Worm (Caenorhabditis elegans) whole organism, L2 larva: ENCODE data around the gene klp-6.

Source experiments
- C34F6.9 ChIP-seq: fragments of 150-350 bp; optimal IDR thresholded peaks from 2 replicates; lab custom pipeline; 2014; ENCODE audit warnings: missing biosample characterization, missing genetic modification characterization
- F13H6.1 ChIP-seq: sonication (generic microtip); optimal IDR thresholded peaks from 2 replicates; lab custom pipeline; 2016; ENCODE audit warnings: missing genetic modification characterization, missing compliant biosample characterization
- R02D3.7 ChIP-seq: fragments of 150-350 bp; optimal IDR thresholded peaks from 2 replicates; lab custom pipeline; 2014; ENCODE audit warnings: missing biosample characterization, missing genetic modification characterization
- Y55F3AM.14 ChIP-seq: fragments of 200-800 bp; sonication (Bioruptor generic); optimal IDR thresholded peaks from 2 replicates; lab custom pipeline; 2018; ENCODE audit warnings: mild to moderate bottlenecking, missing genetic modification characterization, missing compliant biosample characterization
- ZK546.5 ChIP-seq: sonication (generic microtip); optimal IDR thresholded peaks from 2 replicates; lab custom pipeline; 2017; ENCODE audit warnings: missing biosample characterization, missing genetic modification characterization
- alr-1 ChIP-seq: fragments of 150-350 bp; optimal IDR thresholded peaks from 2 replicates; lab custom pipeline; 2014; ENCODE audit warnings: missing biosample characterization, missing genetic modification characterization
- aly-2 ChIP-seq: fragments of 150-350 bp; optimal IDR thresholded peaks from 2 replicates; lab custom pipeline; 2014; ENCODE audit warnings: missing biosample characterization, missing genetic modification characterization
- ama-1 ChIP-seq: fragments of 150-350 bp; optimal IDR thresholded peaks from 2 replicates; lab custom pipeline; 2018; ENCODE audit warnings: inconsistent platforms
- blmp-1 ChIP-seq: sonication (generic microtip); optimal IDR thresholded peaks from 2 replicates; lab custom pipeline; 2017; ENCODE audit warnings: missing genetic modification characterization, mild to moderate bottlenecking, missing compliant biosample characterization, antibody characterized with exemption, moderate library complexity; ENCODE audit not compliant: insufficient read depth
- ceh-16 ChIP-seq: fragments of 150-350 bp; optimal IDR thresholded peaks from 2 replicates; lab custom pipeline; 2014; ENCODE audit warnings: missing biosample characterization, missing genetic modification characterization
- ceh-82 ChIP-seq: fragments of 150-350 bp; optimal IDR thresholded peaks from 2 replicates; lab custom pipeline; 2014; ENCODE audit warnings: missing biosample characterization, missing genetic modification characterization
- crh-2 ChIP-seq: sonication (generic microtip); optimal IDR thresholded peaks from 2 replicates; lab custom pipeline; 2017; ENCODE audit warnings: missing biosample characterization, missing genetic modification characterization
- dmd-4 ChIP-seq: sonication (generic microtip); optimal IDR thresholded peaks from 2 replicates; lab custom pipeline; 2017; ENCODE audit warnings: missing biosample characterization, missing genetic modification characterization
- egl-27 ChIP-seq: sonication (generic microtip); optimal IDR thresholded peaks from 3 replicates; lab custom pipeline; 2017; ENCODE audit warnings: missing biosample characterization, missing genetic modification reagents, missing genetic modification characterization
- elt-1 ChIP-seq: fragments of 150-350 bp; optimal IDR thresholded peaks from 2 replicates; lab custom pipeline; 2014; ENCODE audit warnings: missing biosample characterization, missing genetic modification characterization
- elt-3 ChIP-seq: sonication (generic microtip); optimal IDR thresholded peaks from 2 replicates; lab custom pipeline; 2017; ENCODE audit warnings: missing biosample characterization, missing genetic modification characterization
- fos-1 ChIP-seq: fragments of 150-350 bp; optimal IDR thresholded peaks from 2 replicates; lab custom pipeline; 2014; ENCODE audit warnings: missing biosample characterization, missing genetic modification characterization
- gmeb-1 ChIP-seq: fragments of 150-350 bp; optimal IDR thresholded peaks from 2 replicates; lab custom pipeline; 2014; ENCODE audit warnings: missing biosample characterization, missing genetic modification characterization
- lin-11 ChIP-seq: fragments of 150-350 bp; sonication (generic microtip); optimal IDR thresholded peaks from 2 replicates; lab custom pipeline; 2014; ENCODE audit warnings: missing biosample characterization, missing genetic modification characterization, inconsistent platforms, mixed read lengths
- lin-13 ChIP-seq: fragments of 150-350 bp; optimal IDR thresholded peaks from 2 replicates; lab custom pipeline; 2014; ENCODE audit warnings: missing biosample characterization, missing genetic modification reagents, missing genetic modification characterization
- lin-39 ChIP-seq: fragments of 150-350 bp; optimal IDR thresholded peaks from 2 replicates; lab custom pipeline; 2014; ENCODE audit warnings: missing biosample characterization, missing genetic modification reagents, missing genetic modification characterization
- lsy-2 ChIP-seq, 2 experiments: fragments of 150-350 bp in 1 of 2; sonication (generic microtip) in 1 of 2; optimal IDR thresholded peaks; 2 replicates each; lab custom pipeline; 2014 to 2017; ENCODE audit warnings: missing biosample characterization in 2 of 2, missing genetic modification characterization in 2 of 2
- mab-5 ChIP-seq: fragments of 150-350 bp; optimal IDR thresholded peaks from 2 replicates; lab custom pipeline; 2014; ENCODE audit warnings: missing biosample characterization, missing genetic modification characterization
- mbf-1 ChIP-seq: sonication (generic microtip); optimal IDR thresholded peaks from 2 replicates; lab custom pipeline; 2017; ENCODE audit warnings: missing biosample characterization, missing genetic modification characterization
- mdl-1 ChIP-seq, 2 experiments: fragments of 150-350 bp in 1 of 2; sonication (generic microtip) in 1 of 2; optimal IDR thresholded peaks; 2 replicates each; lab custom pipeline; 2017; ENCODE audit warnings: missing biosample characterization in 2 of 2, missing genetic modification characterization in 2 of 2
- nhr-10 ChIP-seq: sonication (generic microtip); optimal IDR thresholded peaks from 2 replicates; lab custom pipeline; 2017; ENCODE audit warnings: missing biosample characterization, missing genetic modification characterization
- nhr-11 ChIP-seq: fragments of 150-350 bp; optimal IDR thresholded peaks from 2 replicates; lab custom pipeline; 2014; ENCODE audit warnings: missing biosample characterization, missing genetic modification characterization
- nhr-12 ChIP-seq: fragments of 150-350 bp; optimal IDR thresholded peaks from 2 replicates; lab custom pipeline; 2014; ENCODE audit warnings: missing biosample characterization, missing genetic modification characterization
- nhr-129 ChIP-seq: fragments of 150-350 bp; optimal IDR thresholded peaks from 2 replicates; lab custom pipeline; 2014; ENCODE audit warnings: missing biosample characterization, missing genetic modification characterization
- nhr-21 ChIP-seq: fragments of 150-350 bp; optimal IDR thresholded peaks from 2 replicates; lab custom pipeline; 2014; ENCODE audit warnings: missing biosample characterization, missing genetic modification characterization
- nhr-23 ChIP-seq: fragments of 150-350 bp; optimal IDR thresholded peaks from 2 replicates; lab custom pipeline; 2014; ENCODE audit warnings: missing biosample characterization, missing genetic modification reagents, missing genetic modification characterization
- nhr-237 ChIP-seq: fragments of 150-350 bp; optimal IDR thresholded peaks from 2 replicates; lab custom pipeline; 2014; ENCODE audit warnings: missing biosample characterization, missing genetic modification characterization
- nhr-25 ChIP-seq: fragments of 150-350 bp; sonication (generic microtip); optimal IDR thresholded peaks from 3 replicates; lab custom pipeline; 2014; ENCODE audit warnings: missing biosample characterization, missing genetic modification characterization
- nhr-6 ChIP-seq: fragments of 150-350 bp; optimal IDR thresholded peaks from 2 replicates; lab custom pipeline; 2014; ENCODE audit warnings: missing biosample characterization, missing genetic modification characterization
- nhr-77 ChIP-seq: fragments of 150-350 bp; optimal IDR thresholded peaks from 2 replicates; lab custom pipeline; 2014; ENCODE audit warnings: missing biosample characterization, missing genetic modification characterization
- peb-1 ChIP-seq: fragments of 150-350 bp; optimal IDR thresholded peaks from 2 replicates; lab custom pipeline; 2014; ENCODE audit warnings: missing biosample characterization, missing genetic modification characterization
- sem-4 ChIP-seq: fragments of 150-350 bp; optimal IDR thresholded peaks from 2 replicates; lab custom pipeline; 2014; ENCODE audit warnings: missing biosample characterization, missing genetic modification reagents, missing genetic modification characterization
- skn-1 ChIP-seq: sonication (generic microtip); optimal IDR thresholded peaks from 2 replicates; lab custom pipeline; 2017; ENCODE audit warnings: missing biosample characterization, missing genetic modification characterization
- sma-3 ChIP-seq: sonication (generic microtip); optimal IDR thresholded peaks from 2 replicates; lab custom pipeline; 2016; ENCODE audit warnings: missing genetic modification reagents, missing genetic modification characterization, missing compliant biosample characterization
- sma-9 ChIP-seq, 2 experiments: fragments of 150-350 bp in 1 of 2; sonication (generic microtip) in 1 of 2; optimal IDR thresholded peaks; 2 replicates each; lab custom pipeline; 2014 to 2016; ENCODE audit warnings: missing genetic modification characterization in 2 of 2, mild to moderate bottlenecking in 1 of 2, missing biosample characterization in 1 of 2, missing compliant biosample characterization in 1 of 2, missing genetic modification reagents in 1 of 2, moderate library complexity in 1 of 2
- snpc-4 ChIP-seq: fragments of 150-350 bp; optimal IDR thresholded peaks from 2 replicates; lab custom pipeline; 2014; ENCODE audit warnings: missing biosample characterization, missing genetic modification characterization
- unc-39 ChIP-seq: fragments of 150-350 bp; optimal IDR thresholded peaks from 2 replicates; lab custom pipeline; 2014; ENCODE audit warnings: missing biosample characterization, missing genetic modification characterization
- unc-55 ChIP-seq: fragments of 150-350 bp; sonication (generic microtip); optimal IDR thresholded peaks from 3 replicates; lab custom pipeline; 2014; ENCODE audit warnings: missing biosample characterization, missing genetic modification reagents, missing genetic modification characterization
- unc-62 ChIP-seq: fragments of 150-350 bp; optimal IDR thresholded peaks from 2 replicates; lab custom pipeline; 2014; ENCODE audit warnings: missing biosample characterization, missing genetic modification reagents, missing genetic modification characterization
- zag-1 ChIP-seq: fragments of 150-350 bp; optimal IDR thresholded peaks from 2 replicates; lab custom pipeline; 2014; ENCODE audit warnings: missing biosample characterization, missing genetic modification characterization
- ztf-1 ChIP-seq: fragments of 200-800 bp; sonication (Bioruptor generic); conservative IDR thresholded peaks from 2 replicates; pipeline ENCODE4 v1.3.6; 2022; ENCODE audit warnings: missing genetic modification characterization, missing compliant biosample characterization
- ztf-11 ChIP-seq: sonication (generic microtip); optimal IDR thresholded peaks from 2 replicates; lab custom pipeline; 2017; ENCODE audit warnings: missing biosample characterization, missing genetic modification characterization
- ztf-4 ChIP-seq: fragments of 150-350 bp; optimal IDR thresholded peaks from 2 replicates; lab custom pipeline; 2014; ENCODE audit warnings: missing biosample characterization, missing genetic modification characterization

Gene klp-6

ce11 chrIII:5024393-5024964 lies 6.2 kb upstream of the klp-6 start, which contains the start of gene pcf-11 (continued):
- no peak for TF ChIP-seq snpc-4
- TF ChIP-seq R02D3.7, result no peak
- TF ChIP-seq mdl-1 (tag; optimal IDR thresholded peaks at IDR 0.05; lab: Kevin White, UChicago), result peak; percentile 66 to 77
- peak; percentile 84 for TF ChIP-seq crh-2 (tag; lab: Kevin White, UChicago)
- TF ChIP-seq nhr-25 (tag; lab: Kevin White, UChicago), result peak; percentile 44
- TF ChIP-seq peb-1 (tag; lab: Kevin White, UChicago), result no peak
- TF ChIP-seq sma-9 (GFP tag; optimal IDR thresholded peaks at IDR 0.05; lab: Kevin White, UChicago), result peak; percentile 20
- no peak for TF ChIP-seq sma-9 (tag; optimal IDR thresholded peaks at IDR 0.05; lab: Kevin White, UChicago)
- TF ChIP-seq ztf-11, result no peak
- no peak for TF ChIP-seq unc-62

- TF ChIP-seq ztf-1 (GFP tag; lab: Robert Waterston, UW) (peak; percentile 93), snpc-4 (no peak), gmeb-1 (tag; lab: Kevin White, UChicago) (peak; percentile 28), F13H6.1 (tag; lab: Kevin White, UChicago) (peak; percentile 7), egl-27 (no peak), unc-55 (GFP tag; lab: Kevin White, UChicago) (no peak), nhr-11 (tag; lab: Kevin White, UChicago) (no peak), lin-13 (GFP tag; lab: Kevin White, UChicago) (peak; percentile 19), alr-1 (no peak), dmd-4 (tag; lab: Kevin White, UChicago) (no peak), ztf-4 (tag; lab: Kevin White, UChicago) (peak; percentile 79), peb-1 (tag; lab: Kevin White, UChicago) (no peak), sma-9 (GFP tag; optimal IDR thresholded peaks at IDR 0.05; lab: Kevin White, UChicago) (no peak), sma-9 (tag; optimal IDR thresholded peaks at IDR 0.05; lab: Kevin White, UChicago) (no peak), crh-2 (tag; lab: Kevin White, UChicago) (peak; percentile 26), ZK546.5 (no peak), mbf-1 (tag; lab: Kevin White, UChicago) (no peak), R02D3.7 (no peak), nhr-10 (tag; lab: Kevin White, UChicago) (no peak), nhr-77 (tag; lab: Kevin White, UChicago) (no peak), nhr-6 (no peak), elt-3 (no peak), lin-39 (no peak), mdl-1 (tag; optimal IDR thresholded peaks at IDR 0.05; lab: Kevin White, UChicago) (no peak), aly-2 (tag; lab: Kevin White, UChicago) (no peak), fos-1 (tag; lab: Kevin White, UChicago) (no peak), ceh-16 (tag; lab: Kevin White, UChicago) (no peak), lsy-2 (tag; optimal IDR thresholded peaks at IDR 0.05; lab: Kevin White, UChicago) (peak in 1 of 2 experiments; percentile 60), elt-1 (no peak), C34F6.9 (peak; percentile 25), nhr-23 (no peak), unc-39 (no peak), mab-5 (no peak), nhr-237 (tag; lab: Kevin White, UChicago) (no peak), Y55F3AM.14 (GFP tag; lab: Kevin White, UChicago) (peak; percentile 7), lin-11 (tag; lab: Kevin White, UChicago) (no peak), blmp-1 (tag; lab: Kevin White, UChicago) (no peak), ama-1 (lab: Kevin White, UChicago) (peak; percentile 83), nhr-21 (peak; percentile 2), nhr-12 (tag; lab: Kevin White, UChicago) (no peak), skn-1 (tag; lab: Kevin White, UChicago) (no peak), unc-62 (no peak), nhr-25 (tag; lab: Kevin White, UChicago) (no peak), ceh-82 (tag; lab: Kevin White, UChicago) (no peak), sma-3 (GFP tag; lab: Kevin White, UChicago) (peak; percentile 44), sem-4 (tag; lab: Kevin White, UChicago) (peak; percentile 47), zag-1 (tag; lab: Kevin White, UChicago) (no peak), ztf-11 (no peak), nhr-129 (tag; lab: Kevin White, UChicago) (no peak)
These were observed 5.5 kb upstream of the klp-6 start for ce11 chrIII:5025136-5025629.
